Worm (Caenorhabditis elegans) whole organism, early embryonic: Measurements from ENCODE around the gene str-207.

ENCODE experiments used
- ama-1 ChIP-seq: fragments of 150-350 bp; optimal IDR thresholded peaks from 2 replicates; lab custom pipeline; 2014
- ceh-13 ChIP-seq: fragments of 200-800 bp; sonication (Bioruptor generic); optimal IDR thresholded peaks from 2 replicates; lab custom pipeline; 2018; ENCODE audit warnings: mild to moderate bottlenecking, missing genetic modification characterization, missing compliant biosample characterization
- ceh-36 ChIP-seq: sonication (generic microtip); optimal IDR thresholded peaks from 2 replicates; lab custom pipeline; 2016; ENCODE audit warnings: missing genetic modification characterization, inconsistent platforms, missing compliant biosample characterization
- flt-1 ChIP-seq: fragments of 200-800 bp; sonication (Bioruptor generic); IDR thresholded peaks from 2 replicates; pipeline ENCODE4 v1.3.6; 2022; ENCODE audit warnings: missing genetic modification characterization, missing compliant biosample characterization
- hmbx-1 ChIP-seq: sonication (generic microtip); optimal IDR thresholded peaks from 2 replicates; lab custom pipeline; 2016; ENCODE audit warnings: mild to moderate bottlenecking, missing genetic modification characterization, missing compliant biosample characterization
- pes-1 ChIP-seq: fragments of 200-800 bp; sonication (Bioruptor generic); IDR thresholded peaks from 2 replicates; pipeline ENCODE4 v1.3.6; 2022; ENCODE audit warnings: missing genetic modification reagents, missing genetic modification characterization, missing compliant biosample characterization
- scrt-1 ChIP-seq: fragments of 200-800 bp; sonication (Bioruptor generic); IDR thresholded peaks from 2 replicates; pipeline ENCODE4 v1.3.6; 2022; ENCODE audit warnings: missing genetic modification characterization, missing compliant biosample characterization
- tbx-11 ChIP-seq: fragments of 200-800 bp; sonication (Bioruptor generic); IDR thresholded peaks from 2 replicates; pipeline ENCODE4 v1.3.6; 2022; ENCODE audit warnings: missing genetic modification characterization, missing compliant biosample characterization

DNA sequence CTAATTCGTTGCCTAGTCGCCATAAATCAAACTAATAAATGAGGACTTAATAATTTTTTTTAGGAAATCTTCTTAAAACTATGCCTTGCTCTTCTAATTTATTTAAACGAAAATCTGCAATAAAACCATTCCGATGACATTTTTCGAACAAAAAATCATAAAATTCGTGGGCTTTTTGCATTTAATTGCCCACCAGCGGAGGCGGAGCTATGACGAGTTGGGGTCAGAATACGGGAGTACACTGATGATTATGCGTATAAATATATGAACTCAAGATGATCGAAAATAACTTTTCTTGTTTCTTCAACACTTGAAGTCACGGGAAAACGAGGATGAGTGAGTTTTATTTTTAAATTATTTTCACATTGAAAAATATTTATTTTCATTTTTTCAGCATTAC lies 17.1 kb upstream of the str-207 start, which contains the start of gene catp-2:
- TF ChIP-seq ceh-13 (no peak), ama-1 (no peak), tbx-11 (GFP tag; lab: Robert Waterston, UW) (no peak), hmbx-1 (tag; lab: Kevin White, UChicago) (no peak), pes-1 (GFP tag; lab: Robert Waterston, UW) (no peak), flt-1 (GFP tag; lab: Robert Waterston, UW) (no peak), ceh-36 (tag; lab: Kevin White, UChicago) (no peak), scrt-1 (GFP tag; lab: Robert Waterston, UW) (no peak)
